Fruit fly (Drosophila melanogaster): ENCODE data around the gene SMC6.

Gene SMC6

dm6 chr3R:24141013-24141592 is 52.1 kb downstream of the SMC6 start, which contains the start of gene Kal1:
Gene Kal1 (plus strand): TSS chr3R:24141395.
- TF ChIP-seq Sin3A (optimal IDR thresholded peaks at IDR 0.05), result no peak
- TF ChIP-seq psq (optimal IDR thresholded peaks at IDR 0.05), result no peak
- TF ChIP-seq Myc (optimal IDR thresholded peaks at IDR 0.05), result no peak
- TF ChIP-seq ttk (optimal IDR thresholded peaks at IDR 0.05), result no peak
- no peak for TF ChIP-seq insv (optimal IDR thresholded peaks at IDR 0.05)
- no peak for TF ChIP-seq h (optimal IDR thresholded peaks at IDR 0.05)

- TF ChIP-seq ttk (optimal IDR thresholded peaks at IDR 0.05), result no peak
- TF ChIP-seq insv (optimal IDR thresholded peaks at IDR 0.05), result no peak
- TF ChIP-seq Myc (optimal IDR thresholded peaks at IDR 0.05), result no peak
- no peak for TF ChIP-seq Sin3A (optimal IDR thresholded peaks at IDR 0.05)
- TF ChIP-seq psq (optimal IDR thresholded peaks at IDR 0.05), result no peak
These were observed 53.5 kb downstream of the SMC6 start for dm6 chr3R:24139646-24140130.
